Worm (Caenorhabditis elegans) whole organism, young adult: ENCODE measurements around the gene sft-4.

Source experiments
- B0019.2 ChIP-seq: fragments of 200-800 bp; sonication (Bioruptor generic); conservative IDR thresholded peaks from 2 replicates; pipeline ENCODE4 v1.3.6; 2022; ENCODE audit warnings: missing genetic modification reagents, missing genetic modification characterization, missing compliant biosample characterization
- B0261.1 ChIP-seq: sonication (generic microtip); optimal IDR thresholded peaks from 2 replicates; lab custom pipeline; 2016; ENCODE audit warnings: mild to moderate bottlenecking, missing genetic modification characterization, moderate library complexity, missing compliant biosample characterization
- F52B5.7 ChIP-seq: sonication (generic microtip); optimal IDR thresholded peaks from 2 replicates; lab custom pipeline; 2016; ENCODE audit warnings: mild to moderate bottlenecking, missing genetic modification characterization, missing compliant biosample characterization
- F57C9.4 ChIP-seq: sonication (generic microtip); optimal IDR thresholded peaks from 2 replicates; lab custom pipeline; 2017; ENCODE audit warnings: mild to moderate bottlenecking, missing genetic modification characterization, missing compliant biosample characterization
- K11D2.4 ChIP-seq: fragments of 200-800 bp; sonication (Bioruptor generic); IDR thresholded peaks from 2 replicates; pipeline ENCODE4 v1.3.6; 2022; ENCODE audit warnings: missing genetic modification reagents, missing genetic modification characterization, missing compliant biosample characterization
- T07F8.4 ChIP-seq: sonication (generic microtip); optimal IDR thresholded peaks from 2 replicates; lab custom pipeline; 2016; ENCODE audit warnings: mild to moderate bottlenecking, missing genetic modification characterization, moderate library complexity, missing compliant biosample characterization
- Y53F4B.3 ChIP-seq: fragments of 200-800 bp; sonication (Bioruptor generic); IDR thresholded peaks from 2 replicates; pipeline ENCODE4 v1.3.6; 2022; ENCODE audit warnings: missing genetic modification reagents, missing genetic modification characterization, missing compliant biosample characterization
- Y53G8AR.9 ChIP-seq: fragments of 200-800 bp; sonication (Bioruptor generic); conservative IDR thresholded peaks from 2 replicates; pipeline ENCODE4 v1.3.6; 2022; ENCODE audit warnings: missing genetic modification reagents, missing genetic modification characterization, missing compliant biosample characterization
- Y56A3A.18 ChIP-seq: fragments of 200-800 bp; sonication (Bioruptor generic); IDR thresholded peaks from 2 replicates; pipeline ENCODE4 v1.3.6; 2022; ENCODE audit warnings: missing genetic modification reagents, missing genetic modification characterization, missing compliant biosample characterization
- Y79H2A.3 ChIP-seq: fragments of 200-800 bp; sonication (Bioruptor generic); conservative IDR thresholded peaks from 2 replicates; pipeline ENCODE4 v1.3.6; 2022; ENCODE audit warnings: missing genetic modification reagents, missing genetic modification characterization, missing compliant biosample characterization
- Y95B8A.8 ChIP-seq: fragments of 200-800 bp; sonication (Bioruptor generic); IDR thresholded peaks from 2 replicates; pipeline ENCODE4 v1.3.6; 2022; ENCODE audit warnings: missing genetic modification reagents, missing genetic modification characterization, missing compliant biosample characterization
- aptf-2 ChIP-seq: fragments of 200-800 bp; sonication (Bioruptor generic); conservative IDR thresholded peaks from 2 replicates; pipeline ENCODE4 v1.3.6; 2022; ENCODE audit warnings: missing genetic modification reagents, missing genetic modification characterization, missing compliant biosample characterization
- aptf-3 ChIP-seq: fragments of 200-800 bp; sonication (Bioruptor generic); IDR thresholded peaks from 2 replicates; pipeline ENCODE4 v1.3.6; 2022; ENCODE audit warnings: missing genetic modification characterization, missing compliant biosample characterization
- ccch-3 ChIP-seq: fragments of 200-800 bp; sonication (Bioruptor generic); optimal IDR thresholded peaks from 2 replicates; lab custom pipeline; 2018; ENCODE audit warnings: mild to moderate bottlenecking, missing genetic modification characterization, missing compliant biosample characterization
- cebp-2 ChIP-seq: fragments of 200-800 bp; sonication (Bioruptor generic); IDR thresholded peaks from 2 replicates; pipeline ENCODE4 v1.3.6; 2022; ENCODE audit warnings: missing genetic modification characterization, missing compliant biosample characterization
- ceh-100 ChIP-seq: fragments of 200-800 bp; sonication (Bioruptor generic); IDR thresholded peaks from 2 replicates; pipeline ENCODE4 v1.3.6; 2022; ENCODE audit warnings: missing genetic modification reagents, missing genetic modification characterization, missing compliant biosample characterization
- ceh-79 ChIP-seq: sonication (generic microtip); optimal IDR thresholded peaks from 2 replicates; lab custom pipeline; 2017; ENCODE audit warnings: mild to moderate bottlenecking, missing genetic modification characterization, missing compliant biosample characterization
- efl-1 ChIP-seq: fragments of 150-350 bp; optimal IDR thresholded peaks from 2 replicates; lab custom pipeline; 2014; ENCODE audit warnings: missing biosample characterization, missing genetic modification reagents, missing genetic modification characterization
- egl-18 ChIP-seq: fragments of 200-800 bp; sonication (Bioruptor generic); IDR thresholded peaks from 2 replicates; pipeline ENCODE4 v1.3.6; 2022; ENCODE audit warnings: missing genetic modification reagents, missing genetic modification characterization, missing compliant biosample characterization
- egl-44 ChIP-seq: fragments of 200-800 bp; sonication (Bioruptor generic); IDR thresholded peaks from 2 replicates; pipeline ENCODE4 v1.3.6; 2022; ENCODE audit warnings: missing genetic modification reagents, missing genetic modification characterization, missing compliant biosample characterization
- hlh-12 ChIP-seq: sonication (generic microtip); optimal IDR thresholded peaks from 2 replicates; lab custom pipeline; 2016; ENCODE audit warnings: missing genetic modification characterization, missing compliant biosample characterization
- hmg-1.2 ChIP-seq: fragments of 200-800 bp; sonication (Bioruptor generic); IDR thresholded peaks from 2 replicates; pipeline ENCODE4 v1.3.6; 2022; ENCODE audit warnings: missing genetic modification reagents, missing genetic modification characterization, missing compliant biosample characterization
- madf-8 ChIP-seq: fragments of 200-800 bp; sonication (Bioruptor generic); conservative IDR thresholded peaks from 2 replicates; pipeline ENCODE4 v1.3.6; 2022; ENCODE audit warnings: missing genetic modification reagents, missing genetic modification characterization, missing compliant biosample characterization
- mcd-1 ChIP-seq: fragments of 200-800 bp; sonication (Bioruptor generic); IDR thresholded peaks from 2 replicates; pipeline ENCODE4 v1.3.6; 2022; ENCODE audit warnings: missing genetic modification reagents, missing genetic modification characterization, missing compliant biosample characterization
- nfya-1 ChIP-seq: sonication (generic microtip); optimal IDR thresholded peaks from 2 replicates; lab custom pipeline; 2017; ENCODE audit warnings: antibody characterized with exemption, missing compliant biosample characterization, missing genetic modification characterization, borderline replicate concordance; ENCODE audit not compliant: insufficient read depth
- nhr-120 ChIP-seq: fragments of 200-800 bp; sonication (Bioruptor generic); IDR thresholded peaks from 2 replicates; pipeline ENCODE4 v1.3.6; 2022; ENCODE audit warnings: missing genetic modification characterization, missing compliant biosample characterization
- nhr-179 ChIP-seq: sonication (generic microtip); optimal IDR thresholded peaks from 2 replicates; lab custom pipeline; 2016; ENCODE audit warnings: mild to moderate bottlenecking, missing genetic modification characterization, missing compliant biosample characterization
- nhr-80 ChIP-seq: sonication (generic microtip); optimal IDR thresholded peaks from 2 replicates; lab custom pipeline; 2016; ENCODE audit warnings: missing genetic modification characterization, missing compliant biosample characterization
- rpc-1 ChIP-seq, 2 experiments: fragments of 150-350 bp in 1 of 2; sonication (generic microtip) in 1 of 2; optimal IDR thresholded peaks; 2 replicates each; lab custom pipeline; 2014 to 2018; ENCODE audit warnings: missing biosample characterization in 1 of 2, missing genetic modification characterization in 1 of 2, missing genetic modification reagents in 1 of 2, missing genotype in 1 of 2
- sdz-38 ChIP-seq: sonication (generic microtip); optimal IDR thresholded peaks from 2 replicates; lab custom pipeline; 2016; ENCODE audit warnings: missing genotype, missing genetic modification characterization, missing compliant biosample characterization
- snpc-1.1 ChIP-seq: sonication (generic microtip); optimal IDR thresholded peaks from 2 replicates; lab custom pipeline; 2017; ENCODE audit warnings: missing genetic modification characterization, mild to moderate bottlenecking, missing compliant biosample characterization, antibody characterized with exemption, moderate library complexity, missing genotype, missing genetic modification reagents; ENCODE audit not compliant: insufficient read depth
- snpc-3.4 ChIP-seq: sonication (generic microtip); optimal IDR thresholded peaks from 2 replicates; lab custom pipeline; 2017; ENCODE audit warnings: missing genetic modification characterization, mild to moderate bottlenecking, missing compliant biosample characterization, antibody characterized with exemption, moderate library complexity, missing genotype, missing genetic modification reagents
- snpc-4 ChIP-seq, 5 experiments: fragments of 150-350 bp in 1 of 5; sonication (generic microtip) in 4 of 5; optimal IDR thresholded peaks; 2 replicates each; lab custom pipeline; 2014 to 2018; ENCODE audit warnings: missing genetic modification characterization in 5 of 5, missing biosample characterization in 3 of 5, antibody characterized with exemption in 2 of 5, mild to moderate bottlenecking in 2 of 5, missing compliant biosample characterization in 2 of 5, missing genotype in 2 of 5, moderate library complexity in 2 of 5, missing genetic modification reagents in 1 of 5
- tbx-9 ChIP-seq: sonication (generic microtip); optimal IDR thresholded peaks from 2 replicates; lab custom pipeline; 2016; ENCODE audit warnings: borderline replicate concordance, missing genetic modification characterization, inconsistent platforms, missing compliant biosample characterization
- xnd-1 ChIP-seq: sonication (generic microtip); optimal IDR thresholded peaks from 2 replicates; lab custom pipeline; 2016; ENCODE audit warnings: missing genotype, missing genetic modification reagents, missing genetic modification characterization, missing compliant biosample characterization
- zfh-2 ChIP-seq: fragments of 200-800 bp; sonication (Bioruptor generic); conservative IDR thresholded peaks from 2 replicates; pipeline ENCODE4 v1.3.6; 2022; ENCODE audit warnings: missing genetic modification reagents, missing genetic modification characterization, missing compliant biosample characterization
- ztf-6 ChIP-seq: fragments of 200-800 bp; sonication (Bioruptor generic); IDR thresholded peaks from 2 replicates; pipeline ENCODE4 v1.3.6; 2022; ENCODE audit warnings: missing genetic modification reagents, missing genetic modification characterization, missing compliant biosample characterization

sft-4 gene

ce11 chrX:5753141-5753540 is 27.4 kb downstream of the sft-4 start:
- TF ChIP-seq rpc-1 (optimal IDR thresholded peaks at IDR 0.05; lab: Kevin White, UChicago) = peak; percentile 50
- TF ChIP-seq rpc-1 (tag; optimal IDR thresholded peaks at IDR 0.05; lab: Kevin White, UChicago) = peak; percentile 72
- peak; percentile 73 for TF ChIP-seq snpc-4 (GFP tag; optimal IDR thresholded peaks at IDR 0.05; lab: Kevin White, UChicago)
- TF ChIP-seq snpc-4 (tag; optimal IDR thresholded peaks at IDR 0.05; lab: Kevin White, UChicago) = peak in 3 of 4 experiments; percentile 23 to 92 (median 91)
- peak; percentile 81 for TF ChIP-seq snpc-1.1 (tag; lab: Kevin White, UChicago)
- no peak for TF ChIP-seq egl-18
- no peak for TF ChIP-seq xnd-1 (tag; lab: Kevin White, UChicago)
- TF ChIP-seq nhr-120 (GFP tag; lab: Robert Waterston, UW) = no peak
- peak; percentile 76 for TF ChIP-seq hmg-1.2
- TF ChIP-seq T07F8.4 = no peak
- TF ChIP-seq snpc-3.4 (tag; lab: Kevin White, UChicago) = peak; percentile 41

DNA sequence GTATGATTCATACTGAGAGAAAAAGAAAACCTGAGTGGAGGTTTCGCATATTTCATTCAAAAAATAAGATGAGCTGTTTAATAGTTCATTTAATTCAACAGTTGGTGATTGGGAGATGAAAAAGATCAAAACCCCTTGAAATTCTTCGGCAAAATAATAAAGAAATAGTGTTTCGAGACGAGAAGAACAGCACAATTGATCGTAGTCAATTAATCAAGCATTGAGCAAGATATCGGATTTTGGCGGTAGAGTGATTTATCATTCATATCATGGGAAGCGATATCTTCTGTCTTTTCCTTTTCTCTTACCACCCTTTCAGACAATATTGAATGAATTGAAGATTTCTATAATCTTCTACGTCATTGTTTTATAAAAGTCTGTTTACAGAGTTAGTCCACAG is 33.9 kb downstream of the sft-4 start:
- TF ChIP-seq tbx-9 (tag; lab: Kevin White, UChicago) = no peak

DNA sequence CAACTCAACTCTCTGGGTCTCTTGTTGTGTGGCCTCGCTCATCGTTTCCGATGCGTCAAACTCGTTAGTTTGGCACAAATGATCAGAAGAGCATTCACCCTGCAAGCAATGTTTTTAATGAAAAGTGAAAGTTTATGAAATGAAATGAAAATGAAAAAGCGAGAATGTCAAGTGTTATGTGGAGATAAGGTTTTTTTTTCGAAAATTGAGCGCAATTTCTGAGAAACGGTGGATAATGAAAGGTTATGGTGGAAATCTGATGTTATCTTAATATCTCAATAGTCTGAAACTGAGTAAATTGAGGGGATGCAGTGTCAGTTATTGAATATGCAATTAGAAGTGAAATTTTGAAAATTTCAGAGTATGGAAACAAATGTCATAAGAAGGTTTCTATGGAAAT is 37.3 kb downstream of the sft-4 start, which contains the start of gene gnrr-4:
Gene gnrr-4, minus strand, starts transcription at position 101 of the 400 bp plus-strand sequence.
- no peak for TF ChIP-seq Y53G8AR.9
- no peak for TF ChIP-seq sdz-38 (tag; lab: Kevin White, UChicago)
- no peak for TF ChIP-seq Y95B8A.8
- TF ChIP-seq mcd-1 (GFP tag; lab: Robert Waterston, UW) = no peak
- TF ChIP-seq egl-18 = no peak
- no peak for TF ChIP-seq egl-44 (GFP tag; lab: Robert Waterston, UW)
- TF ChIP-seq efl-1 (GFP tag; lab: Kevin White, UChicago) = no peak
- no peak for TF ChIP-seq ztf-6 (GFP tag; lab: Robert Waterston, UW)
- no peak for TF ChIP-seq Y79H2A.3 (GFP tag; lab: Robert Waterston, UW)
- TF ChIP-seq Y53F4B.3 (GFP tag; lab: Robert Waterston, UW) = no peak
- TF ChIP-seq F52B5.7 (tag; lab: Kevin White, UChicago) = no peak
- no peak for TF ChIP-seq K11D2.4 (GFP tag; lab: Robert Waterston, UW)
- no peak for TF ChIP-seq Y56A3A.18 (GFP tag; lab: Robert Waterston, UW)
- no peak for TF ChIP-seq nfya-1 (tag; lab: Kevin White, UChicago)
- TF ChIP-seq B0019.2 = no peak
- TF ChIP-seq ceh-79 (tag; lab: Kevin White, UChicago) = no peak
- TF ChIP-seq ccch-3 (GFP tag; lab: Kevin White, UChicago) = no peak
- no peak for TF ChIP-seq tbx-9 (tag; lab: Kevin White, UChicago)
- TF ChIP-seq, all 124 proteins: peak for 0

DNA sequence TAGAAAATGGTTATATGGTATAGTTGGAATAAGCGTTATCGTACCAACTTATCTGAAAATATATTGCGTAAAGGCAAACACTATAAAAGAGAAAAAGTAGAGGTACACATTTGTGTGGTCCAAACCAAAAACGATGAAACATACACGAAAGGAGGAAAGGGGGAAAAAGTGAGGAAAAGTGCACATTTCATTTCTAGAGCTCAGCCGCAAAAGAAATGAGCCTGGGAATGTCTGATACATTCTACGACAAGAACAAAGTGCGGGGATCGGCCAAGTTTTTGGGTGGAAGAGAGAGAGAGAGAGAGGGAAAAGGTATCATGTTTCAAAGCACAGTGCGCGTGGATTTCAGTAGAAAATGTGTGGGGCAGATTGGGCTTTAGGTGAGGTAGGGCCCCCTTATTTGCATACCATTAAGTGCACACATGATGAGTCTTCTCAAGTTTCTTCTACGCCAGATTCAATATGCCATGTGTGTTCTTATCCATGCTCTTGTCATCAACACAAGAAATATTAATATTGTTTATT is 46.7 kb downstream of the sft-4 start, which contains the start of gene rgs-6:
Gene rgs-6, minus strand, starts transcription at position 51 of the 525 bp plus-strand sequence.
- no peak for TF ChIP-seq B0019.2
- TF ChIP-seq Y79H2A.3 (GFP tag; lab: Robert Waterston, UW) = no peak
- TF ChIP-seq Y56A3A.18 (GFP tag; lab: Robert Waterston, UW) = no peak
- no peak for TF ChIP-seq hlh-12 (tag; lab: Kevin White, UChicago)
- no peak for TF ChIP-seq ceh-100 (GFP tag; lab: Robert Waterston, UW)
- no peak for TF ChIP-seq madf-8
- TF ChIP-seq F57C9.4 = no peak
- TF ChIP-seq aptf-3 = no peak
- no peak for TF ChIP-seq zfh-2
- no peak for TF ChIP-seq nhr-80 (tag; lab: Kevin White, UChicago)
- TF ChIP-seq nfya-1 (tag; lab: Kevin White, UChicago) = no peak
- no peak for TF ChIP-seq cebp-2 (GFP tag; lab: Robert Waterston, UW)
- no peak for TF ChIP-seq B0261.1 (tag; lab: Kevin White, UChicago)
- no peak for TF ChIP-seq nhr-179 (tag; lab: Kevin White, UChicago)
- no peak for TF ChIP-seq aptf-2 (GFP tag; lab: Robert Waterston, UW)
- TF ChIP-seq, all 124 proteins: peak for 0
